Worm (Caenorhabditis elegans) whole organism, young adult: ENCODE measurements around the gene nlp-20.

Experiments used
- B0019.2 ChIP-seq: fragments of 200-800 bp; sonication (Bioruptor generic); conservative IDR thresholded peaks from 2 replicates; pipeline ENCODE4 v1.3.6; 2022; ENCODE audit warnings: missing genetic modification reagents, missing genetic modification characterization, missing compliant biosample characterization
- B0261.1 ChIP-seq: sonication (generic microtip); optimal IDR thresholded peaks from 2 replicates; lab custom pipeline; 2016; ENCODE audit warnings: mild to moderate bottlenecking, missing genetic modification characterization, moderate library complexity, missing compliant biosample characterization
- B0336.3 ChIP-seq: fragments of 200-800 bp; sonication (Bioruptor generic); IDR thresholded peaks from 2 replicates; pipeline ENCODE4 v1.3.6; 2022; ENCODE audit warnings: missing genetic modification characterization, missing compliant biosample characterization
- D2030.7 ChIP-seq: fragments of 200-800 bp; sonication (Bioruptor generic); IDR thresholded peaks from 2 replicates; pipeline ENCODE4 v1.3.6; 2022; ENCODE audit warnings: missing genetic modification reagents, missing genetic modification characterization, missing compliant biosample characterization
- F22D6.2 ChIP-seq: sonication (generic microtip); optimal IDR thresholded peaks from 2 replicates; lab custom pipeline; 2016; ENCODE audit warnings: mild to moderate bottlenecking, missing genetic modification characterization, missing compliant biosample characterization
- F23B12.7 ChIP-seq: sonication (generic microtip); optimal IDR thresholded peaks from 2 replicates; lab custom pipeline; 2017; ENCODE audit warnings: missing genetic modification characterization, mild to moderate bottlenecking, missing compliant biosample characterization, antibody characterized with exemption, moderate library complexity; ENCODE audit not compliant: insufficient read depth
- F39B2.1 ChIP-seq: fragments of 200-800 bp; sonication (Bioruptor generic); IDR thresholded peaks from 2 replicates; pipeline ENCODE4 v1.3.6; 2022; ENCODE audit warnings: missing genetic modification reagents, missing genetic modification characterization, missing compliant biosample characterization
- F49E8.2 ChIP-seq: sonication (generic microtip); optimal IDR thresholded peaks from 3 replicates; lab custom pipeline; 2017; ENCODE audit warnings: missing genetic modification characterization, mild to moderate bottlenecking, missing compliant biosample characterization, antibody characterized with exemption, moderate library complexity; ENCODE audit not compliant: insufficient read depth
- F57C9.4 ChIP-seq: sonication (generic microtip); optimal IDR thresholded peaks from 2 replicates; lab custom pipeline; 2017; ENCODE audit warnings: mild to moderate bottlenecking, missing genetic modification characterization, missing compliant biosample characterization
- K12H6.12 ChIP-seq: fragments of 200-800 bp; sonication (Bioruptor generic); optimal IDR thresholded peaks from 2 replicates; lab custom pipeline; 2018; ENCODE audit warnings: mild to moderate bottlenecking, missing genetic modification characterization, missing compliant biosample characterization
- bed-1 ChIP-seq: fragments of 200-800 bp; sonication (Bioruptor generic); IDR thresholded peaks from 2 replicates; pipeline ENCODE4 v1.3.6; 2022; ENCODE audit warnings: missing genetic modification reagents, missing genetic modification characterization, missing compliant biosample characterization
- cebp-1 ChIP-seq, 2 experiments: fragments of 200-800 bp in 1 of 2; sonication (Bioruptor generic) in 1 of 2; sonication (generic microtip) in 1 of 2; IDR thresholded peaks in 1 of 2; optimal IDR thresholded peaks in 1 of 2; 2 replicates each; pipeline versions ENCODE4 v1.3.6 to Lab custom; 2017 to 2022; ENCODE audit warnings: missing compliant biosample characterization in 2 of 2, missing genetic modification characterization in 2 of 2, mild to moderate bottlenecking in 1 of 2, missing genetic modification reagents in 1 of 2, moderate library complexity in 1 of 2
- ceh-27 ChIP-seq: fragments of 200-800 bp; sonication (Bioruptor generic); optimal IDR thresholded peaks from 2 replicates; lab custom pipeline; 2018; ENCODE audit warnings: mild to moderate bottlenecking, missing genetic modification characterization, moderate library complexity, missing compliant biosample characterization
- egl-18 ChIP-seq: fragments of 200-800 bp; sonication (Bioruptor generic); IDR thresholded peaks from 2 replicates; pipeline ENCODE4 v1.3.6; 2022; ENCODE audit warnings: missing genetic modification reagents, missing genetic modification characterization, missing compliant biosample characterization
- gei-17 ChIP-seq: fragments of 200-800 bp; sonication (Bioruptor generic); optimal IDR thresholded peaks from 2 replicates; lab custom pipeline; 2018; ENCODE audit warnings: mild to moderate bottlenecking, missing genetic modification characterization, missing compliant biosample characterization
- hmg-1.2 ChIP-seq: fragments of 200-800 bp; sonication (Bioruptor generic); IDR thresholded peaks from 2 replicates; pipeline ENCODE4 v1.3.6; 2022; ENCODE audit warnings: missing genetic modification reagents, missing genetic modification characterization, missing compliant biosample characterization
- hmg-20 ChIP-seq: fragments of 200-800 bp; sonication (Bioruptor generic); IDR thresholded peaks from 2 replicates; pipeline ENCODE4 v1.3.6; 2022; ENCODE audit warnings: missing genetic modification reagents, missing genetic modification characterization, missing compliant biosample characterization
- hsf-1 ChIP-seq: fragments of 200-800 bp; sonication (Bioruptor generic); IDR thresholded peaks from 2 replicates; pipeline ENCODE4 v1.3.6; 2022; ENCODE audit warnings: missing genetic modification reagents, missing genetic modification characterization, missing compliant biosample characterization
- lin-26 ChIP-seq: fragments of 200-800 bp; sonication (Bioruptor generic); IDR thresholded peaks from 2 replicates; pipeline ENCODE4 v1.3.6; 2022; ENCODE audit warnings: missing genetic modification reagents, missing genetic modification characterization, missing compliant biosample characterization
- nfya-1 ChIP-seq: sonication (generic microtip); optimal IDR thresholded peaks from 2 replicates; lab custom pipeline; 2017; ENCODE audit warnings: antibody characterized with exemption, missing compliant biosample characterization, missing genetic modification characterization, borderline replicate concordance; ENCODE audit not compliant: insufficient read depth
- nfyb-1 ChIP-seq: fragments of 200-800 bp; sonication (Bioruptor generic); IDR thresholded peaks from 2 replicates; pipeline ENCODE4 v1.3.6; 2022; ENCODE audit warnings: missing genetic modification reagents, missing genetic modification characterization, missing compliant biosample characterization
- nhr-179 ChIP-seq: sonication (generic microtip); optimal IDR thresholded peaks from 2 replicates; lab custom pipeline; 2016; ENCODE audit warnings: mild to moderate bottlenecking, missing genetic modification characterization, missing compliant biosample characterization
- nhr-90 ChIP-seq: sonication (generic microtip); optimal IDR thresholded peaks from 2 replicates; lab custom pipeline; 2016; ENCODE audit warnings: missing genotype, mild to moderate bottlenecking, missing genetic modification characterization, missing compliant biosample characterization
- pbrm-1 ChIP-seq: fragments of 200-800 bp; sonication (Bioruptor generic); IDR thresholded peaks from 2 replicates; pipeline ENCODE4 v1.3.6; 2022; ENCODE audit warnings: missing genetic modification reagents, missing genetic modification characterization, missing compliant biosample characterization
- pha-4 ChIP-seq: fragments of 150-350 bp; sonication (generic microtip); optimal IDR thresholded peaks from 2 replicates; lab custom pipeline; 2014; ENCODE audit warnings: missing biosample characterization, missing genetic modification reagents, missing genetic modification characterization
- rec-8 ChIP-seq, 2 experiments: sonication (generic microtip); optimal IDR thresholded peaks; 2 replicates each; lab custom pipeline; 2016; ENCODE audit warnings: mild to moderate bottlenecking in 2 of 2, missing genetic modification characterization in 2 of 2, missing genetic modification reagents in 2 of 2, missing genotype in 2 of 2, missing biosample characterization in 1 of 2, missing compliant biosample characterization in 1 of 2, moderate library complexity in 1 of 2
- rpc-1 ChIP-seq, 2 experiments: fragments of 150-350 bp in 1 of 2; sonication (generic microtip) in 1 of 2; optimal IDR thresholded peaks; 2 replicates each; lab custom pipeline; 2014 to 2018; ENCODE audit warnings: missing biosample characterization in 1 of 2, missing genetic modification characterization in 1 of 2, missing genetic modification reagents in 1 of 2, missing genotype in 1 of 2
- sea-2 ChIP-seq: fragments of 200-800 bp; sonication (Bioruptor generic); IDR thresholded peaks from 2 replicates; pipeline ENCODE4 v1.3.6; 2022; ENCODE audit warnings: missing genetic modification characterization, missing compliant biosample characterization
- snpc-1.1 ChIP-seq: sonication (generic microtip); optimal IDR thresholded peaks from 2 replicates; lab custom pipeline; 2017; ENCODE audit warnings: missing genetic modification characterization, mild to moderate bottlenecking, missing compliant biosample characterization, antibody characterized with exemption, moderate library complexity, missing genotype, missing genetic modification reagents; ENCODE audit not compliant: insufficient read depth
- unc-62 ChIP-seq: fragments of 150-350 bp; optimal IDR thresholded peaks from 2 replicates; lab custom pipeline; 2014; ENCODE audit warnings: missing biosample characterization, missing genetic modification reagents, missing genetic modification characterization
- ztf-18 ChIP-seq: sonication (generic microtip); optimal IDR thresholded peaks from 2 replicates; lab custom pipeline; 2016; ENCODE audit warnings: missing genotype, mild to moderate bottlenecking, missing genetic modification characterization, missing compliant biosample characterization

The nlp-20 gene

ce11 chrIV:7628942-7629341, 13.9 kb downstream of the nlp-20 start, which contains the start of gene F45E4.5:
TSS of gene F45E4.5 (minus strand) at chrIV:7629042.
- TF ChIP-seq ztf-18 (tag; lab: Kevin White, UChicago) (no peak), ceh-27 (GFP tag; lab: Kevin White, UChicago) (peak; percentile 15)
- TF ChIP-seq, all 124 proteins: peak for 1

ce11 chrIV:7623868-7624267, 19.0 kb downstream of the nlp-20 start:
- TF ChIP-seq ceh-27 (GFP tag; lab: Kevin White, UChicago) (no peak), snpc-1.1 (tag; lab: Kevin White, UChicago) (no peak), B0019.2 (GFP tag; lab: Robert Waterston, UW) (no peak), hmg-20 (no peak), nfya-1 (tag; lab: Kevin White, UChicago) (no peak), nhr-179 (tag; lab: Kevin White, UChicago) (no peak), rec-8 (tag; optimal IDR thresholded peaks at IDR 0.05; lab: Kevin White, UChicago) (no peak), unc-62 (GFP tag; lab: Kevin White, UChicago) (no peak), F57C9.4 (tag; lab: Kevin White, UChicago) (no peak), pha-4 (tag; lab: Kevin White, UChicago) (no peak), F39B2.1 (GFP tag; lab: Robert Waterston, UW) (no peak)

- TF ChIP-seq F49E8.2 (tag; lab: Kevin White, UChicago) (no peak), D2030.7 (no peak), K12H6.12 (tag; lab: Kevin White, UChicago) (no peak), ztf-18 (tag; lab: Kevin White, UChicago) (no peak)
These were observed 19.8 kb downstream of the nlp-20 start for ce11 chrIV:7623078-7623477.

- TF ChIP-seq gei-17 (GFP tag; lab: Kevin White, UChicago) (no peak), nfya-1 (tag; lab: Kevin White, UChicago) (no peak), rpc-1 (optimal IDR thresholded peaks at IDR 0.05; lab: Kevin White, UChicago) (no peak), rpc-1 (tag; optimal IDR thresholded peaks at IDR 0.05; lab: Kevin White, UChicago) (no peak), hsf-1 (GFP tag; lab: Robert Waterston, UW) (no peak), sea-2 (GFP tag; lab: Robert Waterston, UW) (no peak), lin-26 (GFP tag; lab: Robert Waterston, UW) (no peak), nhr-90 (tag; lab: Kevin White, UChicago) (no peak), egl-18 (GFP tag; lab: Robert Waterston, UW) (no peak), pbrm-1 (GFP tag; lab: Robert Waterston, UW) (no peak), F23B12.7 (tag; lab: Kevin White, UChicago) (no peak), nfyb-1 (GFP tag; lab: Robert Waterston, UW) (no peak), F22D6.2 (tag; lab: Kevin White, UChicago) (no peak), bed-1 (GFP tag; lab: Robert Waterston, UW) (no peak), B0336.3 (GFP tag; lab: Robert Waterston, UW) (no peak), cebp-1 (GFP tag; IDR thresholded peaks at IDR 0.05; lab: Robert Waterston, UW) (no peak), cebp-1 (tag; optimal IDR thresholded peaks at IDR 0.05; lab: Kevin White, UChicago) (no peak), unc-62 (GFP tag; lab: Kevin White, UChicago) (no peak), hmg-1.2 (GFP tag; lab: Robert Waterston, UW) (no peak), B0261.1 (tag; lab: Kevin White, UChicago) (no peak)
These were observed 22.4 kb downstream of the nlp-20 start for ce11 chrIV:7620450-7620849.
